Worm (Caenorhabditis elegans): ENCODE results near the gene W07G1.1.

DNA sequence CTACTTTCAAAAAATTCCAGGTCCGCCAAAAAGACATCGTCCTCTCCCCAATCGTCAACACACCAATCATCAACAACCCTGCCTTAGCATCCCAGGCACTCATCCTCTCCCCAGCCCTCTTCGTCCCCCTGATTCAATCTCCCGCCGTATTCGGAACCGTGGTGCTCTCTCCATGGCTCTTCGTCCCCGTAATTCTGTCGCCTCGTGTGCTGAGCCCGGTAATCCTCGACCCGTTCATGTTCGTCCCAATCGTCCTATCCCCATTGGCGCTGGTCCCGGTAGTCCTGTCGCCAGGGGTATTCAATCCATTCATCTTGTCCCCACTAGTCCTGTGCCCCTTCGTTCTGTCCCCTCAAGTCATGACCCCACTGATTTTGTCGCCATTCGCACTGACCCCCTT lies 20.3 kb downstream of the W07G1.1 start:
- no peak for TF ChIP-seq nhr-28 (tag; optimal IDR thresholded peaks at IDR 0.05)
- no peak for TF ChIP-seq sem-2 (GFP tag; optimal IDR thresholded peaks at IDR 0.05)
